Worm (Caenorhabditis elegans) whole organism, young adult: Measurements from ENCODE around the gene lias-1.

Experiments used
- F22D6.2 ChIP-seq: sonication (generic microtip); optimal IDR thresholded peaks from 2 replicates; lab custom pipeline; 2016; ENCODE audit warnings: mild to moderate bottlenecking, missing genetic modification characterization, missing compliant biosample characterization
- F57C9.4 ChIP-seq: sonication (generic microtip); optimal IDR thresholded peaks from 2 replicates; lab custom pipeline; 2017; ENCODE audit warnings: mild to moderate bottlenecking, missing genetic modification characterization, missing compliant biosample characterization
- T26A5.8 ChIP-seq: sonication (generic microtip); optimal IDR thresholded peaks from 2 replicates; lab custom pipeline; 2016; ENCODE audit warnings: missing genetic modification characterization, missing compliant biosample characterization
- Y95B8A.8 ChIP-seq: fragments of 200-800 bp; sonication (Bioruptor generic); IDR thresholded peaks from 2 replicates; pipeline ENCODE4 v1.3.6; 2022; ENCODE audit warnings: missing genetic modification reagents, missing genetic modification characterization, missing compliant biosample characterization
- ama-1 ChIP-seq, 3 experiments: fragments of 150-350 bp in 1 of 3; sonication (generic microtip) in 2 of 3; optimal IDR thresholded peaks; 2 replicates each; lab custom pipeline; 2014 to 2018; ENCODE audit warnings: missing biosample characterization in 2 of 3, missing genetic modification characterization in 2 of 3, missing genetic modification reagents in 2 of 3
- ets-4 ChIP-seq: fragments of 200-800 bp; sonication (Bioruptor generic); optimal IDR thresholded peaks from 2 replicates; lab custom pipeline; 2018; ENCODE audit warnings: mild to moderate bottlenecking, missing genetic modification characterization, missing compliant biosample characterization
- lin-26 ChIP-seq: fragments of 200-800 bp; sonication (Bioruptor generic); IDR thresholded peaks from 2 replicates; pipeline ENCODE4 v1.3.6; 2022; ENCODE audit warnings: missing genetic modification reagents, missing genetic modification characterization, missing compliant biosample characterization
- lsl-1 ChIP-seq: fragments of 200-800 bp; sonication (Bioruptor generic); optimal IDR thresholded peaks from 2 replicates; lab custom pipeline; 2018; ENCODE audit warnings: mild to moderate bottlenecking, missing genetic modification characterization, moderate library complexity, missing compliant biosample characterization
- unc-62 ChIP-seq: fragments of 150-350 bp; optimal IDR thresholded peaks from 2 replicates; lab custom pipeline; 2014; ENCODE audit warnings: missing biosample characterization, missing genetic modification reagents, missing genetic modification characterization

- TF ChIP-seq lsl-1 (GFP tag; lab: Kevin White, UChicago) (peak; percentile 91), F22D6.2 (tag; lab: Kevin White, UChicago) (peak; percentile 92), ets-4 (GFP tag; lab: Kevin White, UChicago) (no peak), F57C9.4 (tag; lab: Kevin White, UChicago) (peak; percentile 23), Y95B8A.8 (GFP tag; lab: Robert Waterston, UW) (peak; percentile 84), ama-1 (optimal IDR thresholded peaks at IDR 0.05; lab: Kevin White, UChicago) (peak; percentile 45), ama-1 (GFP tag; optimal IDR thresholded peaks at IDR 0.05; lab: Kevin White, UChicago) (no peak), unc-62 (peak; percentile 33), T26A5.8 (tag; lab: Kevin White, UChicago) (no peak), lin-26 (peak; percentile 25; the same call in 1 of the 2 replicates)
These were observed 48.7 kb downstream of the lias-1 start for ce11 chrIII:3456226-3456625.
